Worm (Caenorhabditis elegans): ENCODE data around the gene clec-149.

The clec-149 gene

ce11 chrIII:822546-823272 is at the start of gene clec-149:
Gene clec-149 (plus strand): TSS chrIII:823222.
- TF ChIP-seq T20F7.1 (GFP tag; optimal IDR thresholded peaks at IDR 0.05) (no peak), nhr-11 (tag; optimal IDR thresholded peaks at IDR 0.05) (peak; percentile 10), aha-1 (tag) (no peak)

- TF ChIP-seq php-3 (GFP tag; IDR thresholded peaks at IDR 0.05), result no peak
- TF ChIP-seq aha-1 (tag), result peak; percentile 55
- TF ChIP-seq nhr-111 (GFP tag; optimal IDR thresholded peaks at IDR 0.05), result no peak
Measured at ce11 chrIII:775443-775842, 47.6 kb upstream of the clec-149 start.

- TF ChIP-seq sdz-12 (GFP tag; optimal IDR thresholded peaks at IDR 0.05) (no peak), lin-13 (GFP tag; optimal IDR thresholded peaks at IDR 0.05) (no peak), gei-8 (GFP tag; optimal IDR thresholded peaks at IDR 0.05) (no peak), ztf-11 (tag; optimal IDR thresholded peaks at IDR 0.05) (no peak), rbr-2 (tag; optimal IDR thresholded peaks at IDR 0.05) (no peak), nhr-111 (GFP tag; optimal IDR thresholded peaks at IDR 0.05) (no peak), lsy-2 (tag; optimal IDR thresholded peaks at IDR 0.05) (no peak), lin-39 (tag; optimal IDR thresholded peaks at IDR 0.05) (no peak), egl-43 (GFP tag; IDR thresholded peaks at IDR 0.05) (no peak), snpc-1.2 (GFP tag; IDR thresholded peaks at IDR 0.05) (no peak), ZK546.5 (tag; optimal IDR thresholded peaks at IDR 0.05) (no peak), ceh-20 (GFP tag; IDR thresholded peaks at IDR 0.05) (no peak), pqm-1 (tag; optimal IDR thresholded peaks at IDR 0.05) (no peak), Y48G9A.11 (GFP tag; IDR thresholded peaks at IDR 0.05) (no peak)
Measured at ce11 chrIII:778771-779170, 44.3 kb upstream of the clec-149 start, which contains the start of gene alh-11. Gene alh-11 (minus strand): TSS chrIII:778871.

- TF ChIP-seq F10B5.3 (tag; optimal IDR thresholded peaks at IDR 0.05), result no peak
- no peak for TF ChIP-seq mxl-2 (GFP tag; conservative IDR thresholded peaks at IDR 0.05)
- TF ChIP-seq vab-7 (GFP tag; IDR thresholded peaks at IDR 0.05), result no peak
- TF ChIP-seq zfp-2 (tag; optimal IDR thresholded peaks at IDR 0.05), result no peak
- TF ChIP-seq saeg-2 (GFP tag; IDR thresholded peaks at IDR 0.05), result no peak
- peak; percentile 14; the same call in 1 of the 2 replicates for TF ChIP-seq lin-38 (GFP tag; IDR thresholded peaks at IDR 0.05)
- peak; percentile 51 for TF ChIP-seq aha-1 (tag)
- no peak for TF ChIP-seq Y5F2A.4 (GFP tag; optimal IDR thresholded peaks at IDR 0.05)
Measured at ce11 chrIII:782503-782902, 40.5 kb upstream of the clec-149 start.

ce11 chrIII:783254-783753 is 39.7 kb upstream of the clec-149 start, which contains the start of the genes dagl-2 and ppm-1.G:
Gene dagl-2 (minus strand): TSS chrIII:783305.
Gene ppm-1.G (plus strand): TSS chrIII:783703.
- TF ChIP-seq mep-1 (tag; optimal IDR thresholded peaks at IDR 0.05) (peak; percentile 69), daf-12 (tag; optimal IDR thresholded peaks at IDR 0.05) (no peak), lin-15B (tag; optimal IDR thresholded peaks at IDR 0.05) (peak; percentile 36), hlh-30 (tag; optimal IDR thresholded peaks at IDR 0.05; ENCODE audit: insufficient read depth) (peak; percentile 47), unc-130 (GFP tag; optimal IDR thresholded peaks at IDR 0.05) (peak; percentile 90), unc-62 (GFP tag; optimal IDR thresholded peaks at IDR 0.05 in 1 of 2) (no peak), unc-62 (tag; optimal IDR thresholded peaks at IDR 0.05) (no peak), lin-13 (GFP tag; optimal IDR thresholded peaks at IDR 0.05) (peak; percentile 10), pha-4 (GFP tag; IDR thresholded peaks at IDR 0.05) (no peak), pha-4 (tag; optimal IDR thresholded peaks at IDR 0.05) (peak; percentile 31), daf-16 (GFP tag; optimal IDR thresholded peaks at IDR 0.05) (no peak), daf-16 (tag; optimal IDR thresholded peaks at IDR 0.05) (peak; percentile 12), mdl-1 (tag; optimal IDR thresholded peaks at IDR 0.05) (no peak), nhr-11 (tag; optimal IDR thresholded peaks at IDR 0.05) (peak; percentile 28), dmd-9 (GFP tag; IDR thresholded peaks at IDR 0.05) (0 out of 2 replicates have a peak, but pooled peaks have one; percentile 29), saeg-2 (GFP tag; IDR thresholded peaks at IDR 0.05) (no peak), hif-1 (tag; optimal IDR thresholded peaks at IDR 0.05) (peak in 1 of 2 experiments; percentile 82), hlh-11 (tag; optimal IDR thresholded peaks at IDR 0.05) (peak; percentile 19), vab-7 (GFP tag; IDR thresholded peaks at IDR 0.05) (no peak), nhr-25 (tag; optimal IDR thresholded peaks at IDR 0.05; ENCODE audit: borderline replicate concordance, insufficient read depth) (no peak), dve-1 (tag; optimal IDR thresholded peaks at IDR 0.05; ENCODE audit: insufficient read depth) (peak; percentile 57), nhr-237 (tag; optimal IDR thresholded peaks at IDR 0.05) (no peak)
